Fruit fly (Drosophila melanogaster) whole organism, pupa: ENCODE data around the gene CG15347.
A peak's percentile ranks its signal among the peaks of the same experiment; 100 is the strongest.

Experiments used
- CG17806 ChIP-seq: fragments of 200-800 bp; sonication (Bioruptor generic); optimal IDR thresholded peaks from 2 replicates; lab custom pipeline; 2018; ENCODE audit warnings: missing biosample characterization, mild to moderate bottlenecking, missing genetic modification characterization, moderate library complexity
- CG8159 ChIP-seq: fragments of 200-800 bp; sonication (Bioruptor generic); optimal IDR thresholded peaks from 3 replicates; lab custom pipeline; 2018; ENCODE audit warnings: missing biosample characterization, mild to moderate bottlenecking, missing genetic modification characterization, moderate library complexity
- CG9948 ChIP-seq: fragments of 200-800 bp; sonication (Bioruptor generic); optimal IDR thresholded peaks from 2 replicates; lab custom pipeline; 2018; ENCODE audit warnings: missing biosample characterization, mild to moderate bottlenecking, missing genetic modification characterization, moderate library complexity
- D1 ChIP-seq: fragments of 200-800 bp; sonication (Bioruptor generic); optimal IDR thresholded peaks from 2 replicates; lab custom pipeline; 2018; ENCODE audit warnings: missing biosample characterization, mild to moderate bottlenecking, missing genetic modification characterization, moderate library complexity
- Pif1A ChIP-seq: fragments of 200-800 bp; sonication (Bioruptor generic); optimal IDR thresholded peaks from 3 replicates; lab custom pipeline; 2016; ENCODE audit warnings: missing biosample characterization, missing genetic modification characterization
- rn ChIP-seq: fragments of 200-800 bp; sonication (Bioruptor generic); IDR thresholded peaks from 2 replicates; pipeline ENCODE4 v1.3.6; 2022; ENCODE audit warnings: missing biosample characterization, missing genetic modification characterization

- TF ChIP-seq CG8159 (tag; lab: Kevin White, UChicago) (peak; percentile 95), Pif1A (GFP tag; lab: Kevin White, UChicago) (peak; percentile 93), CG9948 (tag; lab: Kevin White, UChicago) (peak; percentile 91), CG17806 (tag; lab: Kevin White, UChicago) (peak; percentile 92), rn (GFP tag; lab: Robert Waterston, UW) (peak; percentile 72), D1 (tag; lab: Kevin White, UChicago) (peak; percentile 80)
Measured at dm6 chrX:8464378-8465036, 3.8 kb upstream of the CG15347 start, which contains the start of gene Sptr.
